Worm (Caenorhabditis elegans) whole organism, midembryonic: ENCODE results near the gene lgc-46.

ENCODE experiments used
- T22C8.4 ChIP-seq: fragments of 200-800 bp; sonication (Bioruptor generic); IDR thresholded peaks from 2 replicates; pipeline ENCODE4 v1.3.6; 2022; ENCODE audit warnings: missing genetic modification characterization, missing compliant biosample characterization
- flt-1 ChIP-seq: fragments of 200-800 bp; sonication (Bioruptor generic); IDR thresholded peaks from 2 replicates; pipeline ENCODE4 v1.3.6; 2022; ENCODE audit warnings: missing genetic modification characterization, missing compliant biosample characterization
- klf-2 ChIP-seq: fragments of 200-800 bp; sonication (Bioruptor generic); conservative IDR thresholded peaks from 2 replicates; pipeline ENCODE4 v1.3.6; 2022; ENCODE audit warnings: missing genetic modification reagents, missing genetic modification characterization, missing compliant biosample characterization
- med-1 ChIP-seq: sonication (generic microtip); optimal IDR thresholded peaks from 2 replicates; lab custom pipeline; 2017; ENCODE audit warnings: missing genetic modification characterization, mild to moderate bottlenecking, missing compliant biosample characterization, antibody characterized with exemption, missing genetic modification reagents; ENCODE audit not compliant: insufficient read depth
- ref-1 ChIP-seq: fragments of 200-800 bp; sonication (Bioruptor generic); conservative IDR thresholded peaks from 2 replicates; pipeline ENCODE4 v1.3.6; 2022; ENCODE audit warnings: missing genetic modification reagents, missing genetic modification characterization, missing compliant biosample characterization
- tab-1 ChIP-seq: fragments of 200-800 bp; sonication (Bioruptor generic); IDR thresholded peaks from 2 replicates; pipeline ENCODE4 v1.3.6; 2022; ENCODE audit warnings: missing genetic modification characterization, missing compliant biosample characterization
- ztf-23 ChIP-seq: fragments of 200-800 bp; sonication (Bioruptor generic); IDR thresholded peaks from 2 replicates; pipeline ENCODE4 v1.3.6; 2022; ENCODE audit warnings: missing genetic modification reagents, missing genetic modification characterization, missing compliant biosample characterization
- ztf-29 ChIP-seq: fragments of 200-800 bp; sonication (Bioruptor generic); IDR thresholded peaks from 2 replicates; pipeline ENCODE4 v1.3.6; 2022; ENCODE audit warnings: missing genetic modification reagents, missing genetic modification characterization, missing compliant biosample characterization

DNA sequence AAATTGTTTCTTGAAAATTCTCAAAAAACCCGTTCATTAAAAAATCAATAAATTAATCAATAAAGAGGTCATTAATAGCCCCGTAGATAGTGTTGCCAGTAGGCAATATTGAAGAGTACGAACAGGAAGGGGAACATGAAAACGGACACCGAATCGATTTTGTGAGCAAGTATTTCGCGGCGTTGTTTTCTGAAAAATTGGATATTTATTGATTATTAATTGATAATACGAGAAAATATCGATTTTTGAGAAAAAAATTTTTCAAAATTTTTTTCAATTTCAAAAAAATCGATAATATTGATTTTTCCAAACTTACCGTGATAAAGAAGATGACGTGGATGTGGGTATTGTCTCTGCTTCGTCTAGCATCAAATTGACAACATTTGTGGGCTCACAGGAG lies 10.3 kb downstream of the lgc-46 start:
- TF ChIP-seq ref-1 (GFP tag; lab: Robert Waterston, UW), result no peak
- no peak for TF ChIP-seq tab-1 (GFP tag; lab: Robert Waterston, UW)
- TF ChIP-seq klf-2 (GFP tag; lab: Robert Waterston, UW), result no peak
- TF ChIP-seq ztf-29, result no peak
- no peak for TF ChIP-seq med-1 (GFP tag; lab: Kevin White, UChicago)
- no peak for TF ChIP-seq flt-1 (GFP tag; lab: Robert Waterston, UW)
- no peak for TF ChIP-seq ztf-23 (GFP tag; lab: Robert Waterston, UW)
- TF ChIP-seq T22C8.4 (GFP tag; lab: Robert Waterston, UW), result peak; percentile 50; the same call in 1 of the 2 replicates
